Fruit fly (Drosophila melanogaster) whole organism, prepupa: ENCODE data around the gene CG43198.

Source experiments
- Blimp-1 ChIP-seq: fragments of 200-800 bp; sonication (Bioruptor generic); optimal IDR thresholded peaks from 3 replicates; lab custom pipeline; 2017; ENCODE audit warnings: missing biosample characterization, missing genetic modification characterization, mild to moderate bottlenecking, moderate library complexity, missing genetic modification reagents
- CG10631 ChIP-seq: fragments of 200-800 bp; sonication (Bioruptor generic); optimal IDR thresholded peaks from 2 replicates; lab custom pipeline; 2016; ENCODE audit warnings: missing biosample characterization, missing genetic modification characterization
- CG11294 ChIP-seq: fragments of 200-800 bp; sonication (Bioruptor generic); IDR thresholded peaks from 2 replicates; pipeline ENCODE4 v1.3.6; 2022; ENCODE audit warnings: missing biosample characterization, missing genetic modification characterization
- CG11762 ChIP-seq: fragments of 200-800 bp; sonication (Bioruptor generic); optimal IDR thresholded peaks from 3 replicates; lab custom pipeline; 2016; ENCODE audit warnings: missing biosample characterization, missing genetic modification characterization; ENCODE audit not compliant: insufficient read depth
- CG11902 ChIP-seq: fragments of 200-800 bp; sonication (Bioruptor generic); optimal IDR thresholded peaks from 3 replicates; lab custom pipeline; 2016; ENCODE audit warnings: missing biosample characterization, missing genetic modification characterization
- CG15336 ChIP-seq: fragments of 200-800 bp; sonication (Bioruptor generic); IDR thresholded peaks from 2 replicates; pipeline ENCODE4 v1.3.6; 2022; ENCODE audit warnings: missing biosample characterization, missing genetic modification characterization
- CG1621 ChIP-seq: fragments of 200-800 bp; sonication (Bioruptor generic); optimal IDR thresholded peaks from 3 replicates; lab custom pipeline; 2018; ENCODE audit warnings: missing biosample characterization, mild to moderate bottlenecking, missing genetic modification characterization
- CG16779 ChIP-seq: fragments of 200-800 bp; sonication (Bioruptor generic); optimal IDR thresholded peaks from 3 replicates; lab custom pipeline; 2017; ENCODE audit warnings: missing biosample characterization, mild to moderate bottlenecking, missing genetic modification characterization
- CG31627 ChIP-seq: fragments of 200-800 bp; sonication (Bioruptor generic); optimal IDR thresholded peaks from 3 replicates; lab custom pipeline; 2016; ENCODE audit warnings: missing biosample characterization, missing genetic modification characterization
- CG3919 ChIP-seq: fragments of 200-800 bp; sonication (Bioruptor generic); optimal IDR thresholded peaks from 3 replicates; lab custom pipeline; 2016; ENCODE audit warnings: missing biosample characterization, missing genetic modification characterization
- CG6163 ChIP-seq: fragments of 200-800 bp; sonication (Bioruptor generic); IDR thresholded peaks from 3 replicates; pipeline ENCODE4 v1.3.6; 2022; ENCODE audit warnings: missing biosample characterization, missing genetic modification characterization
- CG6276 ChIP-seq: fragments of 200-800 bp; sonication (Bioruptor generic); optimal IDR thresholded peaks from 2 replicates; lab custom pipeline; 2017; ENCODE audit warnings: missing biosample characterization, mild to moderate bottlenecking, missing genetic modification characterization
- CG7368 ChIP-seq: fragments of 200-800 bp; sonication (Bioruptor generic); optimal IDR thresholded peaks from 3 replicates; lab custom pipeline; 2016; ENCODE audit warnings: missing biosample characterization, missing genetic modification characterization
- CG8119 ChIP-seq: fragments of 200-800 bp; sonication (Bioruptor generic); IDR thresholded peaks from 3 replicates; pipeline ENCODE4 v1.3.6; 2022; ENCODE audit warnings: missing biosample characterization, missing genetic modification characterization
- CG8319 ChIP-seq: fragments of 200-800 bp; sonication (Bioruptor generic); optimal IDR thresholded peaks from 3 replicates; lab custom pipeline; 2016; ENCODE audit warnings: missing biosample characterization, missing genetic modification characterization
- CG8632 ChIP-seq: fragments of 200-800 bp; sonication (Bioruptor generic); optimal IDR thresholded peaks from 3 replicates; lab custom pipeline; 2016; ENCODE audit warnings: missing biosample characterization, missing genetic modification characterization
- Eip78C ChIP-seq: fragments of 200-800 bp; sonication (Bioruptor generic); peaks from one replicate; lab custom pipeline; 2016; ENCODE audit warnings: missing biosample characterization, missing genetic modification characterization
- Eip93F ChIP-seq: fragments of 200-800 bp; sonication (Bioruptor generic); optimal IDR thresholded peaks from 2 replicates; lab custom pipeline; 2016; ENCODE audit warnings: missing biosample characterization, mild to moderate bottlenecking, missing genetic modification characterization
- Ets21C ChIP-seq: fragments of 200-800 bp; sonication (Bioruptor generic); optimal IDR thresholded peaks from 3 replicates; lab custom pipeline; 2016; ENCODE audit warnings: missing biosample characterization, missing genetic modification characterization
- Ets96B ChIP-seq: fragments of 200-800 bp; optimal IDR thresholded peaks from 2 replicates; lab custom pipeline; 2019; ENCODE audit warnings: missing biosample characterization, mild to moderate bottlenecking, missing genetic modification characterization, moderate library complexity
- Hr38 ChIP-seq: sonication (Bioruptor generic); optimal IDR thresholded peaks from 2 replicates; lab custom pipeline; 2016; ENCODE audit warnings: missing biosample characterization, missing genetic modification characterization
- Hr39 ChIP-seq: fragments of 200-800 bp; sonication (Bioruptor generic); optimal IDR thresholded peaks from 2 replicates; lab custom pipeline; 2016; ENCODE audit warnings: missing biosample characterization, missing genetic modification characterization
- Hr4 ChIP-seq: fragments of 200-800 bp; sonication (Bioruptor generic); optimal IDR thresholded peaks from 3 replicates; lab custom pipeline; 2016; ENCODE audit warnings: missing biosample characterization, missing genetic modification characterization
- Lpt ChIP-seq: fragments of 200-800 bp; sonication (Bioruptor generic); optimal IDR thresholded peaks from 3 replicates; lab custom pipeline; 2016; ENCODE audit warnings: missing biosample characterization, missing genetic modification characterization
- Met ChIP-seq: fragments of 200-800 bp; sonication (Bioruptor generic); optimal IDR thresholded peaks from 3 replicates; lab custom pipeline; 2016; ENCODE audit warnings: missing biosample characterization, missing genetic modification characterization
- Smox ChIP-seq: fragments of 200-800 bp; sonication (Bioruptor generic); optimal IDR thresholded peaks from 3 replicates; lab custom pipeline; 2016; ENCODE audit warnings: missing biosample characterization, missing genetic modification characterization
- Sox102F ChIP-seq: fragments of 200-800 bp; sonication (Bioruptor generic); optimal IDR thresholded peaks from 2 replicates; lab custom pipeline; 2016; ENCODE audit warnings: missing biosample characterization, mild to moderate bottlenecking, missing genetic modification characterization
- Sox14 ChIP-seq: fragments of 200-800 bp; sonication (Bioruptor generic); optimal IDR thresholded peaks from 3 replicates; lab custom pipeline; 2016; ENCODE audit warnings: missing biosample characterization, missing genetic modification characterization
- Sox15 ChIP-seq: fragments of 200-800 bp; sonication (Bioruptor generic); optimal IDR thresholded peaks from 3 replicates; lab custom pipeline; 2016; ENCODE audit warnings: missing biosample characterization, missing genetic modification characterization
- achi ChIP-seq: fragments of 200-800 bp; sonication (Bioruptor generic); optimal IDR thresholded peaks from 3 replicates; lab custom pipeline; 2016; ENCODE audit warnings: missing biosample characterization, missing genetic modification characterization
- cyc ChIP-seq: fragments of 200-800 bp; sonication (Bioruptor generic); optimal IDR thresholded peaks from 3 replicates; lab custom pipeline; 2016; ENCODE audit warnings: missing biosample characterization, missing genetic modification characterization
- dsx ChIP-seq: fragments of 200-800 bp; optimal IDR thresholded peaks from 3 replicates; lab custom pipeline; 2019; ENCODE audit warnings: missing biosample characterization, mild to moderate bottlenecking, missing genetic modification characterization, moderate library complexity; ENCODE audit not compliant: poor library complexity, severe bottlenecking
- eg ChIP-seq: fragments of 200-800 bp; sonication (Bioruptor generic); IDR thresholded peaks from 3 replicates; pipeline ENCODE4 v1.3.6; 2022; ENCODE audit warnings: missing biosample characterization, missing genetic modification characterization
- esn ChIP-seq: fragments of 200-800 bp; sonication (Bioruptor generic); optimal IDR thresholded peaks from 2 replicates; lab custom pipeline; 2016; ENCODE audit warnings: missing biosample characterization, mild to moderate bottlenecking, missing genetic modification characterization, moderate library complexity
- fkh ChIP-seq: fragments of 200-800 bp; sonication (Bioruptor generic); optimal IDR thresholded peaks from 3 replicates; lab custom pipeline; 2017; ENCODE audit warnings: missing biosample characterization, mild to moderate bottlenecking, missing genetic modification characterization, moderate library complexity
- lz ChIP-seq: fragments of 200-800 bp; sonication (Bioruptor generic); optimal IDR thresholded peaks from 3 replicates; lab custom pipeline; 2016; ENCODE audit warnings: missing biosample characterization, missing genetic modification characterization
- net ChIP-seq: fragments of 200-800 bp; sonication (Bioruptor generic); optimal IDR thresholded peaks from 3 replicates; lab custom pipeline; 2016; ENCODE audit warnings: missing biosample characterization, missing genetic modification characterization
- pdm3 ChIP-seq: fragments of 200-800 bp; sonication (Bioruptor generic); optimal IDR thresholded peaks from 3 replicates; lab custom pipeline; 2016; ENCODE audit warnings: missing biosample characterization, missing genetic modification characterization
- salr ChIP-seq, 2 experiments: fragments of 200-800 bp; sonication (Bioruptor generic); optimal IDR thresholded peaks; 3 replicates each; lab custom pipeline; 2016 to 2018; ENCODE audit warnings: missing biosample characterization in 2 of 2, missing genetic modification characterization in 2 of 2, mild to moderate bottlenecking in 1 of 2
- spab ChIP-seq: fragments of 200-800 bp; sonication (Bioruptor generic); optimal IDR thresholded peaks from 2 replicates; lab custom pipeline; 2017; ENCODE audit warnings: missing biosample characterization, mild to moderate bottlenecking, missing genetic modification characterization, missing genetic modification reagents
- ss ChIP-seq, 2 experiments: fragments of 200-800 bp; sonication (Bioruptor generic); optimal IDR thresholded peaks; 2 replicates in 1 of 2; 3 replicates in 1 of 2; lab custom pipeline; 2017 to 2018; ENCODE audit warnings: mild to moderate bottlenecking in 2 of 2, missing biosample characterization in 2 of 2, missing genetic modification characterization in 2 of 2, moderate library complexity in 1 of 2
- svp ChIP-seq: fragments of 200-800 bp; sonication (Bioruptor generic); peaks from one replicate; lab custom pipeline; 2016; ENCODE audit warnings: missing biosample characterization, missing genetic modification characterization
- topi ChIP-seq: fragments of 200-800 bp; sonication (Bioruptor generic); optimal IDR thresholded peaks from 3 replicates; lab custom pipeline; 2016; ENCODE audit warnings: missing biosample characterization, missing genetic modification characterization
- vri ChIP-seq: fragments of 200-800 bp; sonication (Bioruptor generic); optimal IDR thresholded peaks from 3 replicates; lab custom pipeline; 2016; ENCODE audit warnings: missing biosample characterization, mild to moderate bottlenecking, missing genetic modification characterization

The CG43198 gene

DNA sequence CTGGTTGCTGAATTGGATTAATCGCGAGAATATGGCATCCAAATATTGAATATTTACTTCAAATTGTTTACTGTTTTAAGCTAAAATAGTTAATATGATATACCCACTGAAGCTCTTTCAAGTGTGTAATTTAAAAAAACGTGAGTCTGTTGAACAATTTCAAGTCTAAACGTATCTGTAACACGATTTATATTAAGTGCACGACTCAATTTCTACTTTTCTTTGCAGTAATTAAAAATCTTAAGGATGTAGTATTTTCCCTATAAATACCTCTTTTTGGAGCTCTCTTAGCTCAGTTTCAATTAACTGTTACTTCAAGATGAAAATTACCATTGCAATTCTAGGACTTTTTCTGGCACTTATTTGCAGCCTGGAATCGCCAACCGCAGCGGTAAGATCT lies 40.8 kb downstream of the CG43198 start, which contains the start of gene CG42704:
TSS of gene CG42704 (plus strand) at position 301 of the 400 bp plus-strand sequence.
- TF ChIP-seq CG8319 (GFP tag; lab: Kevin White, UChicago), result no peak
- TF ChIP-seq vri, result no peak
- TF ChIP-seq CG15336 (GFP tag; lab: Robert Waterston, UW), result no peak
- TF ChIP-seq Hr39, result no peak
- no peak for TF ChIP-seq lz (GFP tag; lab: Kevin White, UChicago)
- TF ChIP-seq CG10631 (GFP tag; lab: Kevin White, UChicago), result no peak

DNA sequence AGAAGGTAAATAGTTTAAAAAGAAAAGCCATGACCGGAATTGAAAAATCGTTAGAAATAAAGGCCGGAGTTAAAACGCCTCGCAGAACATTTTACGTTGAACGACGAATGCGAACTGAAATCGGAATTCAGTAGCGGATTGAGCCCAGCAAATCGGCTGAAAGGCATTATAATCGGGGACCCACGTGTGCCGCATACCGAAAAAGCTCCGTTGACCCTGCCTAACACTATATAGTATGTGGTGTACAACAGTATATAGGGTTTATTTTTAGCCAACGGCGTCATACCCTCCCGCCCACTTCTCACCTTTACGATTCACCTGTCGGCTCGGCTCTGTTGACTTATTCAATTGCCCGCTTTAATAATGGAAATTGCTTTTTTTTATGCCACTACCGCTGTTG lies 41.3 kb downstream of the CG43198 start, which contains the start of gene CG42246:
TSS of gene CG42246 (minus strand) at position 101 of the 400 bp plus-strand sequence.
- TF ChIP-seq CG1621 (tag; lab: Kevin White, UChicago) (no peak), CG8632 (GFP tag; lab: Kevin White, UChicago) (no peak), CG7368 (no peak), CG8319 (GFP tag; lab: Kevin White, UChicago) (no peak), eg (GFP tag; lab: Robert Waterston, UW) (no peak), net (GFP tag; lab: Kevin White, UChicago) (no peak), achi (GFP tag; lab: Kevin White, UChicago) (no peak), Eip93F (GFP tag; lab: Kevin White, UChicago) (no peak), spab (GFP tag; lab: Kevin White, UChicago) (no peak), ss (GFP tag; optimal IDR thresholded peaks at IDR 0.05; lab: Kevin White, UChicago) (no peak), CG8119 (GFP tag; lab: Robert Waterston, UW) (no peak), Ets96B (no peak), Eip78C (GFP tag; lab: Kevin White, UChicago) (no peak), Hr38 (GFP tag; lab: Kevin White, UChicago) (no peak), dsx (GFP tag; lab: Kevin White, UChicago) (no peak), CG11902 (GFP tag; lab: Kevin White, UChicago) (no peak), CG16779 (tag; lab: Kevin White, UChicago) (no peak), Blimp-1 (GFP tag; lab: Kevin White, UChicago) (no peak)

DNA sequence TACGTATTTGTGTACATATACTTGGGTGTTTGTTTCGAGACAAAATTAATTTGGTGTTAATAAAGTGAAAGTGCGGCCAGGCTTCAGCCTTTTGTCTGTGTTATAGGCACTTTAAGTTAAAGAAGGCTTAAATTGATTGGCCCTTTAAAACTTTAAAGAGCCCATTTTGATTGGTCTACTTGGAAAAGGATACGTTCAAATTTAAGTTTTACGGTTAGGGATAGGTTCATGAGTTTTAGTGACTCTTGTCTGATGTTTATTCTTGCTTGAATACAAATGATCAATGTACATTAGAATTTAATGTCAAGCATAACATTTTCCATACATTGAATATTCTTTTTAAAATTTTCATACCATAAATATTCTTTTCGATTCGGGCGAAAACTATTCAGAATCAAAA lies 46.2 kb downstream of the CG43198 start, which contains the start of gene CG32727:
TSS of gene CG32727 (plus strand) at position 301 of the 400 bp plus-strand sequence.
- TF ChIP-seq CG31627, result no peak
- no peak for TF ChIP-seq Sox14 (GFP tag; lab: Kevin White, UChicago)
- no peak for TF ChIP-seq Sox102F (GFP tag; lab: Kevin White, UChicago)
- no peak for TF ChIP-seq svp
- TF ChIP-seq Eip93F (GFP tag; lab: Kevin White, UChicago), result no peak
- TF ChIP-seq pdm3 (GFP tag; lab: Kevin White, UChicago), result no peak
- no peak for TF ChIP-seq Smox (GFP tag; lab: Kevin White, UChicago)
- TF ChIP-seq CG11762 (GFP tag; lab: Kevin White, UChicago), result no peak
- TF ChIP-seq Ets21C (GFP tag; lab: Kevin White, UChicago), result no peak
- no peak for TF ChIP-seq CG10631 (GFP tag; lab: Kevin White, UChicago)
- TF ChIP-seq CG6276 (GFP tag; lab: Kevin White, UChicago), result no peak
- TF ChIP-seq CG11294 (GFP tag; lab: Robert Waterston, UW), result no peak
- no peak for TF ChIP-seq salr (GFP tag; optimal IDR thresholded peaks at IDR 0.05; lab: Kevin White, UChicago)
- no peak for TF ChIP-seq Blimp-1 (GFP tag; lab: Kevin White, UChicago)
- no peak for TF ChIP-seq CG15336 (GFP tag; lab: Robert Waterston, UW)
- TF ChIP-seq esn (GFP tag; lab: Kevin White, UChicago), result no peak
- no peak for TF ChIP-seq Sox15 (GFP tag; lab: Kevin White, UChicago)

DNA sequence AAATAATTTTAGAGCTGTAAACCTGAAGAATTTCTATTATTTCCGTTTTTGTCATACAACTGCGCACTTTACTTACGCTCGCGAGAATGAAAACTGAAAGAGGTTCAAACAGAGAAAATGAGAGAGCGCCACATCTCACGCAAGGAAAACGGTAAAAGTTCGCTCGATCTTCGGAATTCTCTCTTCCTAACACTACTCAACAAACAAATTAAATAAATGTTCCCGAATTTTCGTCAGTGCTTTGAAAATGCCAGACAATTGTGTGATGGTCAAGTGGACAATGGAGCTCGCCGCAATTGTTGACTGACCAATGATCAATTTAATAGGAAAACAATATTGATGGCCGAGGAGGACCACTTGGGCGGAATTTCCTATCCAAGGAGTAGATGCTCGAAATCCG lies 47.4 kb downstream of the CG43198 start, which contains the start of gene CG1677:
TSS of gene CG1677 (minus strand) at position 101 of the 400 bp plus-strand sequence.
- no peak for TF ChIP-seq CG7368
- no peak for TF ChIP-seq CG6163 (GFP tag; lab: Robert Waterston, UW)
- TF ChIP-seq Lpt (GFP tag; lab: Kevin White, UChicago), result no peak
- TF ChIP-seq salr (GFP tag; optimal IDR thresholded peaks at IDR 0.05; lab: Kevin White, UChicago), result no peak
- TF ChIP-seq topi, result no peak
- no peak for TF ChIP-seq CG10631 (GFP tag; lab: Kevin White, UChicago)
- TF ChIP-seq fkh (GFP tag; lab: Kevin White, UChicago), result no peak
- TF ChIP-seq CG8319 (GFP tag; lab: Kevin White, UChicago), result no peak
- no peak for TF ChIP-seq Ets21C (GFP tag; lab: Kevin White, UChicago)
- no peak for TF ChIP-seq Smox (GFP tag; lab: Kevin White, UChicago)
- TF ChIP-seq CG3919 (GFP tag; lab: Kevin White, UChicago), result no peak
- no peak for TF ChIP-seq Hr4
- TF ChIP-seq svp, result no peak
- TF ChIP-seq Met (GFP tag; lab: Kevin White, UChicago), result no peak
- no peak for TF ChIP-seq cyc (GFP tag; lab: Kevin White, UChicago)
